Worm (Caenorhabditis elegans) whole organism, L2 larva: ENCODE measurements around the gene mtp-18.

Source experiments
- ceh-82 ChIP-seq: fragments of 150-350 bp; optimal IDR thresholded peaks from 2 replicates; lab custom pipeline; 2014; ENCODE audit warnings: missing biosample characterization, missing genetic modification characterization
- lin-39 ChIP-seq: fragments of 150-350 bp; optimal IDR thresholded peaks from 2 replicates; lab custom pipeline; 2014; ENCODE audit warnings: missing biosample characterization, missing genetic modification reagents, missing genetic modification characterization
- nhr-12 ChIP-seq: fragments of 150-350 bp; optimal IDR thresholded peaks from 2 replicates; lab custom pipeline; 2014; ENCODE audit warnings: missing biosample characterization, missing genetic modification characterization
- sem-4 ChIP-seq: fragments of 150-350 bp; optimal IDR thresholded peaks from 2 replicates; lab custom pipeline; 2014; ENCODE audit warnings: missing biosample characterization, missing genetic modification reagents, missing genetic modification characterization
- skn-1 ChIP-seq: sonication (generic microtip); optimal IDR thresholded peaks from 2 replicates; lab custom pipeline; 2017; ENCODE audit warnings: missing biosample characterization, missing genetic modification characterization
- unc-62 ChIP-seq: fragments of 150-350 bp; optimal IDR thresholded peaks from 2 replicates; lab custom pipeline; 2014; ENCODE audit warnings: missing biosample characterization, missing genetic modification reagents, missing genetic modification characterization
- ztf-4 ChIP-seq: fragments of 150-350 bp; optimal IDR thresholded peaks from 2 replicates; lab custom pipeline; 2014; ENCODE audit warnings: missing biosample characterization, missing genetic modification characterization

DNA sequence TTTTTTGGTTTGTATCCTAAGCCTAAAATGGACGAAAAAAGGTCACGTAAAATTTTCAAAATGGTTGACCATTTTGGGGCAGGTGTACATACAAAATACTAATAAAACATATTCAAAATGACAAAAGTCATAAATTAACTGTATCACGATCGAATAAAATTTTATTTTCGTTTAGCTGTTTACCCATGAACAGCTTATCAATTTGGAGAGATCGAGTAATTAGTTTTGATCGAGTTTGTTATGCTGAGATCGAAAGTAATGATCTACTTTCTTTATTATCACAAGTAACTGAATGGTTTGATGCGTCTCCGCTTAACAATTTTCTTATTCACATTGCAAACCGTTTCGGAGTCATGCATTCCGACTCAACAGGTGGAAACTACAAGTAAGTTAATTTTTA, 18.4 kb downstream of the mtp-18 start, which contains the start of gene T13C5.10:
- TF ChIP-seq ceh-82 (tag; lab: Kevin White, UChicago) (no peak), lin-39 (tag; lab: Kevin White, UChicago) (no peak), unc-62 (GFP tag; lab: Kevin White, UChicago) (no peak), skn-1 (tag; lab: Kevin White, UChicago) (no peak), sem-4 (tag; lab: Kevin White, UChicago) (no peak), nhr-12 (tag; lab: Kevin White, UChicago) (no peak), ztf-4 (tag; lab: Kevin White, UChicago) (no peak)
